Fruit fly (Drosophila melanogaster) whole organism, embryonic: ENCODE results near the gene CG33927.
A peak's percentile ranks its signal among the peaks of the same experiment; 100 is the strongest.

Source experiments
- BEAF-32 ChIP-seq: fragments of 200-800 bp; sonication (Bioruptor generic); optimal IDR thresholded peaks from 3 replicates; lab custom pipeline; 2017; ENCODE audit warnings: missing biosample characterization, missing genetic modification characterization, mild to moderate bottlenecking, moderate library complexity, missing genetic modification reagents
- CG1024 ChIP-seq: fragments of 200-800 bp; sonication (Bioruptor generic); IDR thresholded peaks from 2 replicates; pipeline ENCODE4 v1.3.6; 2022; ENCODE audit warnings: missing biosample characterization, missing genetic modification characterization
- CG10543 ChIP-seq: fragments of 200-800 bp; sonication (Bioruptor generic); optimal IDR thresholded peaks from 3 replicates; lab custom pipeline; 2017; ENCODE audit warnings: missing biosample characterization, mild to moderate bottlenecking, missing genetic modification characterization, moderate library complexity
- CG10979 ChIP-seq: fragments of 200-800 bp; sonication (Bioruptor generic); optimal IDR thresholded peaks from 2 replicates; lab custom pipeline; 2018; ENCODE audit warnings: missing biosample characterization, mild to moderate bottlenecking, missing genetic modification characterization, moderate library complexity
- CG11504 ChIP-seq: fragments of 200-800 bp; sonication (Bioruptor generic); optimal IDR thresholded peaks from 3 replicates; lab custom pipeline; 2019; ENCODE audit warnings: missing biosample characterization, mild to moderate bottlenecking, missing genetic modification characterization, moderate library complexity
- CG11696 ChIP-seq: fragments of 200-800 bp; sonication (Bioruptor generic); IDR thresholded peaks from 2 replicates; pipeline ENCODE4 v1.3.6; 2022; ENCODE audit warnings: missing biosample characterization, missing genetic modification characterization
- CG16813 ChIP-seq: fragments of 200-800 bp; sonication (Bioruptor generic); IDR thresholded peaks from 3 replicates; pipeline ENCODE4 v1.3.6; 2022; ENCODE audit warnings: missing biosample characterization, missing genetic modification characterization; ENCODE audit not compliant: partially characterized antibody
- CG2199 ChIP-seq: fragments of 200-800 bp; sonication (Bioruptor generic); IDR thresholded peaks from 3 replicates; pipeline ENCODE4 v1.3.6; 2022; ENCODE audit warnings: missing biosample characterization, missing genetic modification characterization
- CG2202 ChIP-seq: fragments of 200-800 bp; sonication (Bioruptor generic); optimal IDR thresholded peaks from 2 replicates; lab custom pipeline; 2018; ENCODE audit warnings: missing biosample characterization, mild to moderate bottlenecking, missing genetic modification characterization
- CG2678 ChIP-seq: fragments of 200-800 bp; sonication (Bioruptor generic); optimal IDR thresholded peaks from 3 replicates; lab custom pipeline; 2019; ENCODE audit warnings: missing biosample characterization, mild to moderate bottlenecking, missing genetic modification characterization, moderate library complexity
- CG30020 ChIP-seq: fragments of 200-800 bp; optimal IDR thresholded peaks from 2 replicates; lab custom pipeline; 2019; ENCODE audit warnings: missing biosample characterization, mild to moderate bottlenecking, missing genetic modification characterization, moderate library complexity
- CG30403 ChIP-seq: fragments of 200-800 bp; sonication (Bioruptor generic); optimal IDR thresholded peaks from 3 replicates; lab custom pipeline; 2016; ENCODE audit warnings: missing biosample characterization, missing genetic modification characterization
- CG32767 ChIP-seq: fragments of 200-800 bp; sonication (Bioruptor generic); IDR thresholded peaks from 2 replicates; pipeline ENCODE4 v1.3.6; 2022; ENCODE audit warnings: missing biosample characterization, missing genetic modification characterization
- CG42726 ChIP-seq: fragments of 200-800 bp; sonication (Bioruptor generic); IDR thresholded peaks from 2 replicates; pipeline ENCODE4 v1.3.6; 2022; ENCODE audit warnings: missing biosample characterization, missing genetic modification characterization; ENCODE audit not compliant: partially characterized antibody
- CG6813 ChIP-seq: fragments of 200-800 bp; sonication (Bioruptor generic); optimal IDR thresholded peaks from 2 replicates; lab custom pipeline; 2017; ENCODE audit warnings: missing biosample characterization, missing genetic modification characterization, mild to moderate bottlenecking, moderate library complexity, missing genetic modification reagents
- CG7556 ChIP-seq: fragments of 200-800 bp; sonication (Bioruptor generic); optimal IDR thresholded peaks from 2 replicates; lab custom pipeline; 2017; ENCODE audit warnings: missing biosample characterization, mild to moderate bottlenecking, missing genetic modification characterization
- CG8281 ChIP-seq: fragments of 200-800 bp; sonication (Bioruptor generic); optimal IDR thresholded peaks from 2 replicates; lab custom pipeline; 2018; ENCODE audit warnings: missing biosample characterization, mild to moderate bottlenecking, missing genetic modification characterization, moderate library complexity
- CG9609 ChIP-seq: fragments of 200-800 bp; sonication (Bioruptor generic); optimal IDR thresholded peaks from 3 replicates; lab custom pipeline; 2016; ENCODE audit warnings: missing biosample characterization, missing genetic modification characterization
- CG9797 ChIP-seq: fragments of 200-800 bp; sonication (Bioruptor generic); optimal IDR thresholded peaks from 3 replicates; lab custom pipeline; 2018; ENCODE audit warnings: missing biosample characterization, mild to moderate bottlenecking, missing genetic modification characterization
- CG9817 ChIP-seq: fragments of 200-800 bp; sonication (Bioruptor generic); optimal IDR thresholded peaks from 2 replicates; lab custom pipeline; 2018; ENCODE audit warnings: missing biosample characterization, mild to moderate bottlenecking, missing genetic modification characterization, moderate library complexity
- CrebB ChIP-seq: fragments of 200-800 bp; sonication (Bioruptor generic); optimal IDR thresholded peaks from 3 replicates; lab custom pipeline; 2018; ENCODE audit warnings: missing biosample characterization, mild to moderate bottlenecking, missing genetic modification characterization
- Dbx ChIP-seq: fragments of 200-800 bp; sonication (Bioruptor generic); IDR thresholded peaks from 3 replicates; pipeline ENCODE4 v1.3.6; 2022; ENCODE audit warnings: missing biosample characterization, missing genetic modification characterization
- Doc2 ChIP-seq: fragments of 200-800 bp; sonication (Bioruptor generic); IDR thresholded peaks from 2 replicates; pipeline ENCODE4 v1.3.6; 2022; ENCODE audit warnings: missing biosample characterization, missing genetic modification characterization
- Dref ChIP-seq: fragments of 200-800 bp; sonication (Bioruptor generic); IDR thresholded peaks from 2 replicates; pipeline ENCODE4 v1.3.6; 2022; ENCODE audit warnings: missing biosample characterization, missing genetic modification characterization
- Fer1 ChIP-seq: fragments of 200-800 bp; sonication (Bioruptor generic); optimal IDR thresholded peaks from 2 replicates; lab custom pipeline; 2017; ENCODE audit warnings: missing biosample characterization, mild to moderate bottlenecking, missing genetic modification characterization
- Hr3 ChIP-seq: fragments of 200-800 bp; sonication (Bioruptor generic); optimal IDR thresholded peaks from 3 replicates; lab custom pipeline; 2016; ENCODE audit warnings: missing biosample characterization, missing genetic modification characterization
- Hr39 ChIP-seq: fragments of >200 bp; optimal IDR thresholded peaks from 2 replicates; lab custom pipeline; 2017
- Med ChIP-seq: fragments of 200-800 bp; sonication (Bioruptor generic); peaks from one replicate; lab custom pipeline; 2016; ENCODE audit warnings: missing biosample characterization, missing genetic modification characterization, mild to moderate bottlenecking, inconsistent platforms, moderate library complexity
- Neu2 ChIP-seq: fragments of 200-800 bp; sonication (Bioruptor generic); optimal IDR thresholded peaks from 3 replicates; lab custom pipeline; 2016; ENCODE audit warnings: missing biosample characterization, missing genetic modification characterization, borderline replicate concordance
- Oli ChIP-seq: fragments of 200-800 bp; sonication (Bioruptor generic); optimal IDR thresholded peaks from 2 replicates; lab custom pipeline; 2018; ENCODE audit warnings: missing biosample characterization, mild to moderate bottlenecking, missing genetic modification characterization, moderate library complexity
- Opbp ChIP-seq: fragments of 200-800 bp; sonication (Bioruptor generic); IDR thresholded peaks from 3 replicates; pipeline ENCODE4 v1.3.6; 2022; ENCODE audit warnings: missing biosample characterization, missing genetic modification characterization; ENCODE audit not compliant: partially characterized antibody
- PHDP ChIP-seq: fragments of 200-800 bp; sonication (Bioruptor generic); optimal IDR thresholded peaks from 3 replicates; lab custom pipeline; 2018; ENCODE audit warnings: missing biosample characterization, mild to moderate bottlenecking, missing genetic modification characterization, moderate library complexity
- Six4 ChIP-seq: fragments of 200-800 bp; sonication (Bioruptor generic); optimal IDR thresholded peaks from 2 replicates; lab custom pipeline; 2016; ENCODE audit warnings: missing biosample characterization, missing genetic modification characterization
- Tbp ChIP-seq: fragments of >200 bp; optimal IDR thresholded peaks from 2 replicates; lab custom pipeline; 2018; ENCODE audit warnings: missing biosample characterization, missing genetic modification characterization
- YL-1 ChIP-seq: fragments of 200-800 bp; sonication (Bioruptor generic); optimal IDR thresholded peaks from 3 replicates; lab custom pipeline; 2017; ENCODE audit warnings: missing biosample characterization, mild to moderate bottlenecking, missing genetic modification characterization
- cas ChIP-seq: fragments of 200-800 bp; sonication (Bioruptor generic); IDR thresholded peaks from 2 replicates; pipeline ENCODE4 v1.3.6; 2022; ENCODE audit warnings: missing biosample characterization, missing genetic modification characterization
- dm ChIP-seq: fragments of 200-800 bp; sonication (Bioruptor generic); optimal IDR thresholded peaks from 3 replicates; lab custom pipeline; 2016; ENCODE audit warnings: missing biosample characterization, missing genetic modification characterization
- dmrt99B ChIP-seq: fragments of 200-800 bp; sonication (Bioruptor generic); optimal IDR thresholded peaks from 2 replicates; lab custom pipeline; 2018; ENCODE audit warnings: missing biosample characterization, mild to moderate bottlenecking, missing genetic modification characterization, moderate library complexity
- exex ChIP-seq: fragments of 200-800 bp; sonication (Bioruptor generic); optimal IDR thresholded peaks from 4 replicates; lab custom pipeline; 2018; ENCODE audit warnings: missing biosample characterization, mild to moderate bottlenecking, missing genetic modification characterization, moderate library complexity
- fd3F ChIP-seq: fragments of 200-800 bp; sonication (Bioruptor generic); optimal IDR thresholded peaks from 2 replicates; lab custom pipeline; 2018; ENCODE audit warnings: missing biosample characterization, mild to moderate bottlenecking, missing genetic modification characterization, moderate library complexity
- gfzf ChIP-seq: fragments of 200-800 bp; sonication (Bioruptor generic); optimal IDR thresholded peaks from 2 replicates; lab custom pipeline; 2016; ENCODE audit warnings: missing biosample characterization, mild to moderate bottlenecking, missing genetic modification characterization, moderate library complexity
- lola ChIP-seq, 3 experiments: fragments of >200 bp in 2 of 3; fragments of 200-800 bp in 1 of 3; sonication (Bioruptor generic) in 1 of 3; optimal IDR thresholded peaks; 2 replicates each; lab custom pipeline; 2017 to 2019; ENCODE audit warnings: missing biosample characterization in 3 of 3, missing genetic modification characterization in 3 of 3, mild to moderate bottlenecking in 1 of 3, moderate library complexity in 1 of 3
- phol ChIP-seq: fragments of 200-800 bp; sonication (Bioruptor generic); optimal IDR thresholded peaks from 3 replicates; lab custom pipeline; 2018; ENCODE audit warnings: missing biosample characterization, mild to moderate bottlenecking, missing genetic modification characterization, moderate library complexity
- sim ChIP-seq: fragments of 200-800 bp; sonication (Bioruptor generic); IDR thresholded peaks from 2 replicates; pipeline ENCODE4 v1.3.6; 2022; ENCODE audit warnings: missing biosample characterization, missing genetic modification characterization
- stwl ChIP-seq: fragments of 200-800 bp; sonication (Bioruptor generic); optimal IDR thresholded peaks from 3 replicates; lab custom pipeline; 2018; ENCODE audit warnings: missing biosample characterization, mild to moderate bottlenecking, missing genetic modification characterization, moderate library complexity
- tap ChIP-seq: fragments of 200-800 bp; optimal IDR thresholded peaks from 3 replicates; lab custom pipeline; 2019; ENCODE audit warnings: missing biosample characterization, mild to moderate bottlenecking, missing genetic modification characterization, moderate library complexity
- usp ChIP-seq: fragments of >200 bp; optimal IDR thresholded peaks from 2 replicates; lab custom pipeline; 2017; ENCODE audit warnings: missing biosample characterization, missing genetic modification characterization
- zen2 ChIP-seq: fragments of 200-800 bp; sonication (Bioruptor generic); IDR thresholded peaks from 3 replicates; pipeline ENCODE4 v1.3.6; 2022; ENCODE audit warnings: missing biosample characterization, missing genetic modification characterization; ENCODE audit not compliant: partially characterized antibody

CG33927 gene

DNA sequence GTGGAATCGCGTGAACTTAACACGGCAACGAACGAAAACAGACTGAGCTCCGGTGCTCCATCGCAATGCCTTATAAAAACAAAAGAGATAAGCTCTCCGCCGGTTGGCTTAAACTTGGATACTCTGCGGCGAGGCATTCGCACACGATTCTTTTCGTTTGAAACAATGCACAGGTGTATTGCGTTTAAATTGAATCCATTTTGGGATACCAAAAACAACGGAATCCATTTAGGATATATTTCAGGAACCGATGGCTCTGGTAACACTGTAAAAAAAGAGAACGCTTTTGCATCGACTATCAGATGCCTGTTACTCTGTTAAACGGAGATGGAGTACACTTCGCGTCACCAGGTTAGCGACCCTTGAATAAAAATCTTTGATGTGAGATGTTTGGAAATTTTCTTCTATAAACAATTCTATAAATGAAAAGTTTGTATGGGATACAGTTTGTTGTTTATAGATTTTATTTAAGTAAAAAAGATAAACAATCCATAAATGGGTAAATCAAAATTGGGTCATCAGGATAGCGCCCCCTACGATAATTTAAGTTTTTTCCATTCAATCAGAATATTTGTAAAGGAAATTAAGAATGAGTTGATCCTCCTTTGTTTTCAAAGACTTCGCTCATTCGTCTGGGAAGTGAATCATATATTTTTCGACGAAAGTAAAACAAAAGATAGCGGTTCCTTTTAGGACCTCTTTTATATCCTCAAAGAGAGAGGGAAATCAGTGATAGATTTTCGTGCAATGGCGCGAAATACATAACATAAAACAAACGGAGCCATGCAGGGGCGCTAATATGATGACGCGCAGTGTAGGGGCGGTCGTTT, 41.6 kb upstream of the CG33927 start, which contains the start of gene Nep2 (continued):
- TF ChIP-seq CG10979 (tag; lab: Kevin White, UChicago) (peak; percentile 47), gfzf (peak; percentile 63), CG10543 (GFP tag; lab: Kevin White, UChicago) (no peak), PHDP (tag; lab: Kevin White, UChicago) (no peak), CG32767 (GFP tag; lab: Robert Waterston, UW) (0 out of 2 replicates have a peak, but pooled peaks have one; percentile 8), cas (GFP tag; lab: Robert Waterston, UW) (no peak), CG9817 (tag; lab: Kevin White, UChicago) (no peak), CG16813 (GFP tag; lab: Robert Waterston, UW) (peak; percentile 80), zen2 (GFP tag; lab: Robert Waterston, UW) (no peak), dmrt99B (peak; percentile 48), Fer1 (no peak), Neu2 (GFP tag; lab: Kevin White, UChicago) (no peak), tap (tag; lab: Kevin White, UChicago) (no peak), CG1024 (no peak), Med (GFP tag; lab: Kevin White, UChicago) (peak; percentile 47), Hr39 (lab: Kevin White, UChicago) (no peak), CrebB (tag; lab: Kevin White, UChicago) (no peak), CG9609 (GFP tag; lab: Kevin White, UChicago) (peak; percentile 1), sim (GFP tag; lab: Robert Waterston, UW) (no peak), dm (GFP tag; lab: Kevin White, UChicago) (no peak), Tbp (GFP tag; lab: Kevin White, UChicago) (no peak), lola (GFP tag; optimal IDR thresholded peaks at IDR 0.05; lab: Kevin White, UChicago) (peak in 1 of 3 experiments; percentile 45), usp (GFP tag; lab: Kevin White, UChicago) (no peak), phol (peak; percentile 34), CG6813 (GFP tag; lab: Kevin White, UChicago) (no peak), CG2678 (tag; lab: Kevin White, UChicago) (peak; percentile 60), CG30020 (peak; percentile 5), CG42726 (GFP tag; lab: Robert Waterston, UW) (no peak), Oli (peak; percentile 36), exex (no peak), Hr3 (GFP tag; lab: Kevin White, UChicago) (peak; percentile 29), fd3F (GFP tag; lab: Kevin White, UChicago) (no peak), CG11696 (GFP tag; lab: Robert Waterston, UW) (peak; percentile 47; the same call in 1 of the 2 replicates), CG8281 (tag; lab: Kevin White, UChicago) (no peak), Doc2 (GFP tag; lab: Robert Waterston, UW) (no peak), CG7556 (peak; percentile 56), CG9797 (GFP tag; lab: Kevin White, UChicago) (peak; percentile 28), Opbp (peak; percentile 56; the same call in 2 of the 3 replicates), CG2202 (tag; lab: Kevin White, UChicago) (no peak), Dref (GFP tag; lab: Robert Waterston, UW) (no peak), Six4 (no peak), Dbx (no peak), BEAF-32 (GFP tag; lab: Kevin White, UChicago) (no peak), CG30403 (peak; percentile 53), YL-1 (no peak), CG2199 (GFP tag; lab: Robert Waterston, UW) (no peak), CG11504 (tag; lab: Kevin White, UChicago) (peak; percentile 57), stwl (tag; lab: Kevin White, UChicago) (peak; percentile 70)
